Fruit fly (Drosophila melanogaster) whole organism, adult: ENCODE measurements around the gene CG14227.

Source experiments
- CG11617 ChIP-seq: fragments of 200-800 bp; sonication (Bioruptor generic); optimal IDR thresholded peaks from 2 replicates; lab custom pipeline; 2017; ENCODE audit warnings: mild to moderate bottlenecking, missing biosample characterization, missing genetic modification reagents, missing genetic modification characterization
- CG12768 ChIP-seq: fragments of 200-800 bp; sonication (Bioruptor generic); optimal IDR thresholded peaks from 2 replicates; lab custom pipeline; 2017; ENCODE audit warnings: missing biosample characterization, missing genetic modification characterization, mild to moderate bottlenecking, moderate library complexity, missing genetic modification reagents
- CG14711 ChIP-seq: fragments of 200-800 bp; sonication (Bioruptor generic); optimal IDR thresholded peaks from 2 replicates; lab custom pipeline; 2018; ENCODE audit warnings: missing biosample characterization, mild to moderate bottlenecking, missing genetic modification characterization, moderate library complexity
- CG1620 ChIP-seq: fragments of 200-800 bp; sonication (Bioruptor generic); optimal IDR thresholded peaks from 2 replicates; lab custom pipeline; 2016; ENCODE audit warnings: missing biosample characterization, missing genetic modification characterization
- CG33017 ChIP-seq: fragments of 200-800 bp; sonication (Bioruptor generic); optimal IDR thresholded peaks from 2 replicates; lab custom pipeline; 2018; ENCODE audit warnings: missing biosample characterization, mild to moderate bottlenecking, missing genetic modification characterization, moderate library complexity
- CG5204 ChIP-seq: fragments of 200-800 bp; sonication (Bioruptor generic); optimal IDR thresholded peaks from 2 replicates; lab custom pipeline; 2016; ENCODE audit warnings: missing biosample characterization, missing genetic modification characterization
- CG7045 ChIP-seq: fragments of 200-800 bp; sonication (Bioruptor generic); optimal IDR thresholded peaks from 2 replicates; lab custom pipeline; 2017; ENCODE audit warnings: missing biosample characterization, mild to moderate bottlenecking, missing genetic modification characterization
- CG7101 ChIP-seq: fragments of 200-800 bp; sonication (Bioruptor generic); optimal IDR thresholded peaks from 2 replicates; lab custom pipeline; 2018; ENCODE audit warnings: missing biosample characterization, mild to moderate bottlenecking, missing genetic modification characterization, moderate library complexity
- Clk ChIP-seq: fragments of 200-800 bp; sonication (Bioruptor generic); optimal IDR thresholded peaks from 2 replicates; lab custom pipeline; 2017; ENCODE audit warnings: missing biosample characterization, missing genetic modification characterization
- Crg-1 ChIP-seq: fragments of 200-800 bp; sonication (Bioruptor generic); optimal IDR thresholded peaks from 2 replicates; lab custom pipeline; 2016; ENCODE audit warnings: missing biosample characterization, missing genetic modification characterization
- Hr96 ChIP-seq: fragments of 200-800 bp; sonication (Bioruptor generic); optimal IDR thresholded peaks from 2 replicates; lab custom pipeline; 2016; ENCODE audit warnings: missing biosample characterization, missing genetic modification characterization
- Mnt ChIP-seq: fragments of 200-800 bp; sonication (Bioruptor generic); optimal IDR thresholded peaks from 2 replicates; lab custom pipeline; 2016; ENCODE audit warnings: missing biosample characterization, mild to moderate bottlenecking, missing genetic modification characterization
- bab1 ChIP-seq: fragments of 200-800 bp; sonication (Bioruptor generic); optimal IDR thresholded peaks from 3 replicates; lab custom pipeline; 2019; ENCODE audit warnings: missing biosample characterization, mild to moderate bottlenecking, missing genetic modification characterization, moderate library complexity
- cic ChIP-seq: fragments of 200-800 bp; sonication (Bioruptor generic); optimal IDR thresholded peaks from 2 replicates; lab custom pipeline; 2017; ENCODE audit warnings: missing biosample characterization, mild to moderate bottlenecking, missing genetic modification characterization, moderate library complexity
- cnc ChIP-seq, 2 experiments: fragments of >200 bp; optimal IDR thresholded peaks; 2 replicates each; lab custom pipeline; 2017
- kay ChIP-seq: fragments of 200-800 bp; sonication (Bioruptor generic); peaks from one replicate; lab custom pipeline; 2016; ENCODE audit warnings: missing biosample characterization, missing genetic modification characterization, borderline replicate concordance
- ovo ChIP-seq: fragments of 200-800 bp; sonication (Bioruptor generic); optimal IDR thresholded peaks from 2 replicates; lab custom pipeline; 2016; ENCODE audit warnings: missing biosample characterization, missing genetic modification characterization
- pad ChIP-seq: fragments of 200-800 bp; sonication (Bioruptor generic); optimal IDR thresholded peaks from 3 replicates; lab custom pipeline; 2017; ENCODE audit warnings: missing biosample characterization, missing genetic modification characterization, mild to moderate bottlenecking, moderate library complexity, missing genetic modification reagents
- tj ChIP-seq: fragments of 200-800 bp; sonication (Bioruptor generic); optimal IDR thresholded peaks from 3 replicates; lab custom pipeline; 2017; ENCODE audit warnings: missing biosample characterization, mild to moderate bottlenecking, missing genetic modification characterization, moderate library complexity
- toe ChIP-seq: fragments of 200-800 bp; sonication (Bioruptor generic); optimal IDR thresholded peaks from 2 replicates; lab custom pipeline; 2016; ENCODE audit warnings: missing biosample characterization, missing genetic modification characterization

Gene CG14227

dm6 chrX:19688848-19689247 is at the start of gene CG14227:
CG14227 (minus strand) TSS chrX:19688948.
- no peak for TF ChIP-seq bab1 (GFP tag; lab: Kevin White, UChicago)
- TF ChIP-seq CG1620 (GFP tag; lab: Kevin White, UChicago) = no peak
- no peak for TF ChIP-seq ovo (GFP tag; lab: Kevin White, UChicago)
- TF ChIP-seq CG11617 (GFP tag; lab: Kevin White, UChicago) = no peak
- no peak for TF ChIP-seq CG5204 (GFP tag; lab: Kevin White, UChicago)
- TF ChIP-seq Mnt (GFP tag; lab: Kevin White, UChicago) = no peak
- TF ChIP-seq toe (GFP tag; lab: Kevin White, UChicago) = no peak
- no peak for TF ChIP-seq CG12768
- TF ChIP-seq cnc (optimal IDR thresholded peaks at IDR 0.05; lab: Kevin White, UChicago) = no peak
- TF ChIP-seq Hr96 (GFP tag; lab: Kevin White, UChicago) = no peak
- no peak for TF ChIP-seq pad (GFP tag; lab: Kevin White, UChicago)
- TF ChIP-seq Clk (GFP tag; lab: Kevin White, UChicago) = no peak
- TF ChIP-seq CG7101 (tag; lab: Kevin White, UChicago) = no peak
- no peak for TF ChIP-seq CG14711 (tag; lab: Kevin White, UChicago)
- no peak for TF ChIP-seq tj (GFP tag; lab: Kevin White, UChicago)
- TF ChIP-seq CG33017 (tag; lab: Kevin White, UChicago) = no peak
- TF ChIP-seq CG7045 = no peak

DNA sequence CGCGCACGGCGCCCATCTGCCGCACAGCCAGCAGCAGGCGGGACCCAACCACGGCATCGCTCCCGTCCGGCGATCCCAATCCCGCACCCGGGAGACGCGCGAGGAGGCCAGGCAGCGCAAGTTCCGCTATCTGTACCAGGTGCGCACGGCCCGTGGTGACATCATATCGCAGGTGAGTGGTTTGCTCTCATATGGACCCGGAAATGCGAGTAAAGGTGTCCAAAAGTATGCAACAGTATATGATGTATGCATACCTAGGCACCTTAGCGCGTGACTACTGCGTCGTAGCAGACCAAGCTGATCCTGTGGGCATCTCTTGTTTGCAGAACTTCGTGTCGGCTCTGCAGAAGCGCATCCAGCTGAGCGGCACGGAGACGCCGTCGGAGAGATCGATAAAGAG is 49.1 kb upstream of the CG14227 start:
- no peak for TF ChIP-seq CG7101 (tag; lab: Kevin White, UChicago)
- no peak for TF ChIP-seq pad (GFP tag; lab: Kevin White, UChicago)
- TF ChIP-seq CG5204 (GFP tag; lab: Kevin White, UChicago) = no peak

dm6 chrX:19735270-19735669 is 46.5 kb upstream of the CG14227 start, which contains the start of gene CG14234:
CG14234 (plus strand) TSS chrX:19735570.
- no peak for TF ChIP-seq CG7045
- no peak for TF ChIP-seq CG7101 (tag; lab: Kevin White, UChicago)
- no peak for TF ChIP-seq CG5204 (GFP tag; lab: Kevin White, UChicago)
- TF ChIP-seq Crg-1 (GFP tag; lab: Kevin White, UChicago) = no peak
- no peak for TF ChIP-seq CG11617 (GFP tag; lab: Kevin White, UChicago)
- no peak for TF ChIP-seq cic (GFP tag; lab: Kevin White, UChicago)
- TF ChIP-seq ovo (GFP tag; lab: Kevin White, UChicago) = no peak
- TF ChIP-seq kay (GFP tag; lab: Kevin White, UChicago) = no peak
- TF ChIP-seq CG14711 (tag; lab: Kevin White, UChicago) = no peak
- TF ChIP-seq cnc (optimal IDR thresholded peaks at IDR 0.05; lab: Kevin White, UChicago) = no peak
- TF ChIP-seq pad (GFP tag; lab: Kevin White, UChicago) = no peak
- no peak for TF ChIP-seq Hr96 (GFP tag; lab: Kevin White, UChicago)
- no peak for TF ChIP-seq CG33017 (tag; lab: Kevin White, UChicago)
- no peak for TF ChIP-seq Mnt (GFP tag; lab: Kevin White, UChicago)
- no peak for TF ChIP-seq Clk (GFP tag; lab: Kevin White, UChicago)

DNA sequence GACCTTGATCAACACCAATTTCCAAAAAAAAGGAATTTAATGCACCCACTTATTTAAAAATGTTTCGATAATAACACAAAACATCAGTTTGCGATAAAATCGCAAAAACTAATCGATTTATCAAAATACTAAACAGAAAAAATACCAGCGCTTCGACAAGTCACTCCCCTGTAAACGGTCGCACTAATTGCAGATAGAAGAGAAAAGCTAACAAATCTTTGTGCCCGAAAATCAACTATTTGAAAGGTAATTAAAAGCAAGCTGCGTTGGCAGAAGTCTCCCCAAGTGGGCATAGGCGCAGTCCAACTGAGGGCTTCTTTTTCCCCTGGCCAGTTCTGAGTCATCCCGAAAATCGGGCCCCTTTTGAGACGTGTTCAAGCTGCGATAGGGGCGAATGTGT is 42.1 kb upstream of the CG14227 start, which contains the start of gene AP-1-2beta:
Gene AP-1-2beta (plus strand): TSS at position 161 of the 400 bp plus-strand sequence.
- TF ChIP-seq cic (GFP tag; lab: Kevin White, UChicago) (no peak), Mnt (GFP tag; lab: Kevin White, UChicago) (peak; percentile 7), kay (GFP tag; lab: Kevin White, UChicago) (no peak)

DNA sequence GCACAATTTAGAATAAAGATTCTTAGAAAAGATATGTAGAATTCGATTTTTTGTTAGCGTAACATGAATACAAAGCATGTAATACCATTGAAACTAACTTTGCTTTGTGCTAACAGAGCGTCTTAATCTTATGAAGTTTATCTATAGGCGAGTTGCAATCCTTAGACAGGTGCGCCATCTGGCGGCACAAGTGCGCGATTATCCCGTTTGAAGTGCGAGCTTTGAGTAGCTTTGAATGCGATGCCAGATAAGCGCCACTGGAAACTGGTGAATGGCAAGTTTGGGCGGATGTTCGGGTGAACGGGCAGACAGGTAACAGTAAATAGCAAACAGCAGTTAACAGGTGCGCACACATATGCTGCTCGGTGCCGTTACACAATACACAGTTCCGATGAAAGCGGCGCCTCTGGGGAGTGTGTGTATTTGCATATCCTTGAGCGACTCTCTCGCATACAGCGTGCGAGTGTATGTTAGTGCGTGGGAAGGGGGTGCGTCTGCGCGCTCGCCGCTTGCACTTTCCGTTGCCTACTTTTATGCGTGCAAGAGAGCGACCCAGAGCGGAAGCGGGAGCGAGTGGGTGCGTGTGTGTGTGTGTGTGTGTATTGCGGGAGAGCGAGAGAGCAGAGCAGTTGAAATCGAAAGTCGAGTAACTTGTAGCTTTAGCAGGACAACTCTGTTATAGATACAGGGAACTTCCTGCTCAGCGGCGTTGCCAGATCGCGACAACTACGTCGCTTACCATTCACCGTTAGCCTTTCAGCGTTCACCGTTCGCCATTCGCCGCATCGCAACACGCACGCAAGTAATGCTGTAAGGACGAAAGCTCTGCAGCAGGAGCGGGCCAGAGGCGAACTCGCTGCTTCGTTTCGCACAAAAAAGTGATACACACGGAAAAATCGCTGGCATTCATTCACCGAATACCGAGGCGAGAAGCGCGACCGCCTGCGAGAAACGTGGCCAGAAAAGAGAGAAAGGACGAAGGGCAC is 29.5 kb upstream of the CG14227 start, which contains the start of gene CG12531:
Gene CG12531 (plus strand): TSS at position 936 of the 986 bp plus-strand sequence.
- TF ChIP-seq Mnt (GFP tag; lab: Kevin White, UChicago) = no peak
- no peak for TF ChIP-seq CG14711 (tag; lab: Kevin White, UChicago)
- no peak for TF ChIP-seq cnc (optimal IDR thresholded peaks at IDR 0.05; lab: Kevin White, UChicago)

DNA sequence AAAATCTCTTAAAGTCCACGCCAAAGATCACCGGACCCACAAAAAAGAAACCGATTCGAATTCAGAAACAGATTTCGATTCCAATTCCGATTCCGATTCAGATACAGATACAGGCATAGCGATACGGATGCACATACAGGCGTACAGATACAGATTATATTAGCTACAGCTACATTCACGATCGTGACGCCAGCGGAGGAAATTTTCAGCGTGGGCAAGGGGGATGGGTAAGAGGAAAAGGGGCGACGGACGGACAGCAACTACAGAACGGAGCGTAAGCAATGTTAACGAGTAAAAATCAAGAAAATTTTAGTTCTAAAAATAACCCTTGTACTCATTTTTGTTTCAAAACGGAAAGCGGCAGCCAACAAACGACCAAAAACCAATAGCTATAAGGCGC is 28.3 kb upstream of the CG14227 start:
- no peak for TF ChIP-seq CG11617 (GFP tag; lab: Kevin White, UChicago)
- no peak for TF ChIP-seq bab1 (GFP tag; lab: Kevin White, UChicago)
- no peak for TF ChIP-seq Crg-1 (GFP tag; lab: Kevin White, UChicago)
- TF ChIP-seq CG7045 = no peak
- peak; percentile 5 for TF ChIP-seq Hr96 (GFP tag; lab: Kevin White, UChicago)
- no peak for TF ChIP-seq pad (GFP tag; lab: Kevin White, UChicago)
